Worm (Caenorhabditis elegans) whole organism, early embryonic: ENCODE data around the gene ctps-1.

Experiments used
- B0310.2 ChIP-seq: sonication (generic microtip); optimal IDR thresholded peaks from 2 replicates; lab custom pipeline; 2016; ENCODE audit warnings: mild to moderate bottlenecking, missing genetic modification characterization, missing compliant biosample characterization
- F13C5.2 ChIP-seq: sonication (generic microtip); optimal IDR thresholded peaks from 2 replicates; lab custom pipeline; 2017; ENCODE audit warnings: mild to moderate bottlenecking, missing genetic modification characterization, inconsistent platforms, missing compliant biosample characterization
- aly-1 ChIP-seq: sonication (generic microtip); optimal IDR thresholded peaks from 2 replicates; lab custom pipeline; 2016; ENCODE audit warnings: missing genetic modification characterization, missing compliant biosample characterization
- ama-1 ChIP-seq: fragments of 150-350 bp; optimal IDR thresholded peaks from 2 replicates; lab custom pipeline; 2014
- ceh-13 ChIP-seq: fragments of 200-800 bp; sonication (Bioruptor generic); optimal IDR thresholded peaks from 2 replicates; lab custom pipeline; 2018; ENCODE audit warnings: mild to moderate bottlenecking, missing genetic modification characterization, missing compliant biosample characterization
- ceh-36 ChIP-seq: sonication (generic microtip); optimal IDR thresholded peaks from 2 replicates; lab custom pipeline; 2016; ENCODE audit warnings: missing genetic modification characterization, inconsistent platforms, missing compliant biosample characterization
- ets-7 ChIP-seq: sonication (generic microtip); optimal IDR thresholded peaks from 2 replicates; lab custom pipeline; 2016; ENCODE audit warnings: missing genotype, missing genetic modification characterization, missing compliant biosample characterization
- flt-1 ChIP-seq: fragments of 200-800 bp; sonication (Bioruptor generic); IDR thresholded peaks from 2 replicates; pipeline ENCODE4 v1.3.6; 2022; ENCODE audit warnings: missing genetic modification characterization, missing compliant biosample characterization
- hmbx-1 ChIP-seq: sonication (generic microtip); optimal IDR thresholded peaks from 2 replicates; lab custom pipeline; 2016; ENCODE audit warnings: mild to moderate bottlenecking, missing genetic modification characterization, missing compliant biosample characterization
- hmg-4 ChIP-seq: fragments of 200-800 bp; sonication (Bioruptor generic); optimal IDR thresholded peaks from 2 replicates; lab custom pipeline; 2018; ENCODE audit warnings: mild to moderate bottlenecking, missing genetic modification characterization, missing compliant biosample characterization
- hnd-1 ChIP-seq: sonication (generic microtip); optimal IDR thresholded peaks from 2 replicates; lab custom pipeline; 2016; ENCODE audit warnings: missing genetic modification characterization, missing compliant biosample characterization
- pes-1 ChIP-seq: fragments of 200-800 bp; sonication (Bioruptor generic); IDR thresholded peaks from 2 replicates; pipeline ENCODE4 v1.3.6; 2022; ENCODE audit warnings: missing genetic modification reagents, missing genetic modification characterization, missing compliant biosample characterization
- scrt-1 ChIP-seq: fragments of 200-800 bp; sonication (Bioruptor generic); IDR thresholded peaks from 2 replicates; pipeline ENCODE4 v1.3.6; 2022; ENCODE audit warnings: missing genetic modification characterization, missing compliant biosample characterization
- sea-1 ChIP-seq: fragments of 200-800 bp; sonication (Bioruptor generic); conservative IDR thresholded peaks from 2 replicates; pipeline ENCODE4 v1.3.6; 2022; ENCODE audit warnings: missing genetic modification characterization, missing compliant biosample characterization
- tbx-11 ChIP-seq: fragments of 200-800 bp; sonication (Bioruptor generic); IDR thresholded peaks from 2 replicates; pipeline ENCODE4 v1.3.6; 2022; ENCODE audit warnings: missing genetic modification characterization, missing compliant biosample characterization
- tbx-37 ChIP-seq: fragments of 200-800 bp; sonication (Bioruptor generic); conservative IDR thresholded peaks from 2 replicates; pipeline ENCODE4 v1.3.6; 2022; ENCODE audit warnings: missing genetic modification reagents, missing genetic modification characterization, missing compliant biosample characterization
- tra-4 ChIP-seq: sonication (generic microtip); optimal IDR thresholded peaks from 2 replicates; lab custom pipeline; 2017; ENCODE audit warnings: missing genetic modification characterization, missing compliant biosample characterization

Gene ctps-1

DNA sequence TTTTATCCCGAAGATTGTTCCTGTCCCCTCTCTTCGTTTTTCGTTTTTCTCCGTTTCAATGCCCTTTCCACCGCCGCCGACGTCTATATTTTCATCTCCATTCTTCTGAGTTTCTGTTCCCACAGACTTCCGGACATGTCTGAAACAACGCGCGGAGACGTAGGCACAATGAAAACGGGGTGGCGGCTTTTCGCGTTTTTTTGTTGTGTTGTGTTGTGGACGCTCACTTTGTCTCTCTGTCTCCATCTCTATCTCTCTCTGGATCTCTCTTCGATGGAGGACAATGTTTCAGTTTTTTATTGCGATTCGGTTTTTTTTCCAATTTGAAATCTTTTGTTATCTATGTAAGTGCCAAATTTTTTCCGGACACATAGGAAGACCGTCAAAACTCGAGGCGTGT, 34.7 kb upstream of the ctps-1 start:
- TF ChIP-seq B0310.2 (tag; lab: Kevin White, UChicago) = no peak
- TF ChIP-seq scrt-1 = no peak
- no peak for TF ChIP-seq ets-7 (tag; lab: Kevin White, UChicago)

DNA sequence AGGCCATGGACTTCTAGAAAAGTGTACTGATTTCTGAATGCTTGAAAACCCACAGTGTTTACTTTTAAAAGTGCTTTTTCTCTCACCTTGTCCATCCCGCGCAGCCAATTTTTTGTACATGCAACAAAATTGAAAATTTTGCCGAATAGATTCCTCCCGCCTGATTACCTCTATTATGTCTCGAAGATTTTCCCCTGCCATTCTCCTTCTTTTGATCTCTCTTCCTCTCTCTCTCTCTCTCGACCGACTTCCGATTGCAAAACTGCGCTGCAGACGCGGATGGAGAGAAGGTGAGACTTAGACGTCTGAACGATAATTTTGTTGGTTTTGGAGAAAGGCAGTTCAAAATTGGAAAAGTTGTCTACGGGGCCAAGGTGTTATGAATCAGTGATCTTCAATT, 20.2 kb upstream of the ctps-1 start:
- TF ChIP-seq tbx-37 (GFP tag; lab: Robert Waterston, UW) (no peak), F13C5.2 (tag; lab: Kevin White, UChicago) (no peak), B0310.2 (tag; lab: Kevin White, UChicago) (no peak), aly-1 (tag; lab: Kevin White, UChicago) (no peak), sea-1 (GFP tag; lab: Robert Waterston, UW) (no peak), hmbx-1 (tag; lab: Kevin White, UChicago) (no peak), ets-7 (tag; lab: Kevin White, UChicago) (no peak)

DNA sequence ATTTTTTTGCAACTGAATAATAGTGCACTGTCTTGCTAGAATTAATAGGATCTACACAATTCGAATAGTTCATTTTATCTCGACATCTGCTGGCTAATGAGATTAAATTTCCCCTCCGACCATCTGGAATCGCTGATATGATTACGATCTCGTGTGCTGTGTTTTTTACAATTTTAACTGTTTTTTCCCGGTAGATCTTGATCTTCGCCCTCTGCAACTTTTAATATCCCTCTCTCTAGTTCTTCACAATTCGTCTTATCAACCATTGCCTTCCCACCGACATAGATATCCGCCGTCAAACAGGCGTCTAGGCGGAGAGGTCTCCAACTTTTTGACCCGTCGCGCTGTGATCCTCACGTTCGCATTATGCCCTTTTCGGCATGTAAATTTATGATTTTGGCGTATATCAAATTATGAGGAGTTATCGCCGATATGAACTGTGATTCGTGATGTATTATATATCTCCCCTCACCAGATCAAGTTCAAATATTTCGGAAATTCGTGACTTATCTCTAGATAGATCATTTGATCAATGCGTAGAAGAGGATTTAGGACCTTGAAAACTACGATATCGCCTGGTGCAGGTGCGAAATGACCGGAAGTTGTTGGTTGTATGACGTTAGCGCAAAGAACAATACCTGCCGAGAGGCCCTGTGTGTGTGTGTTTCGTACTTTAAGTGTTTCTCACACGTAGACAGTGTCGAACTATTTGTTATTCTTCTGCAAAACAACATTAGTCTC, 16.0 kb upstream of the ctps-1 start:
- TF ChIP-seq B0310.2 (tag; lab: Kevin White, UChicago) (no peak), ama-1 (lab: Kevin White, UChicago) (no peak)

DNA sequence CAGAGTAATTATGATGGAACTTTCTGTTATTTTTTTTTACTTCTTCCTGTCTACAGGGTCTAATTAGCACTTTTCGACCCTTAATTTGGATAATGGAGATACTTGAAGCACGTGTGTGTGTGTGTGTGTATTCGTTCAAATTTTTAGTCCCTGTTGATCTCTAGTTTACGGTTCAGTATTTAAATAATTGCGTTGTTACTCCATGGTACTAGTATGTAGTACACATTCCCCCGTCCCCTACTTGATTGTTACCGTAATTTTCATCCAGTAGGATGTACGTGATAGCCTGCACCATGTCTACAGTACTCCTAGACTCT, 15.4 kb upstream of the ctps-1 start:
- TF ChIP-seq hmg-4 (GFP tag; lab: Kevin White, UChicago) = no peak
- TF ChIP-seq scrt-1 = no peak
- no peak for TF ChIP-seq hmbx-1 (tag; lab: Kevin White, UChicago)
- no peak for TF ChIP-seq aly-1 (tag; lab: Kevin White, UChicago)
- TF ChIP-seq ceh-13 = no peak
- TF ChIP-seq tra-4 (tag; lab: Kevin White, UChicago) = no peak
- TF ChIP-seq tbx-37 (GFP tag; lab: Robert Waterston, UW) = no peak
- no peak for TF ChIP-seq B0310.2 (tag; lab: Kevin White, UChicago)
- no peak for TF ChIP-seq tbx-11
- no peak for TF ChIP-seq flt-1 (GFP tag; lab: Robert Waterston, UW)
- no peak for TF ChIP-seq hnd-1
- TF ChIP-seq ceh-36 (tag; lab: Kevin White, UChicago) = no peak
- no peak for TF ChIP-seq ama-1 (lab: Kevin White, UChicago)
- no peak for TF ChIP-seq sea-1 (GFP tag; lab: Robert Waterston, UW)
- no peak for TF ChIP-seq ets-7 (tag; lab: Kevin White, UChicago)

DNA sequence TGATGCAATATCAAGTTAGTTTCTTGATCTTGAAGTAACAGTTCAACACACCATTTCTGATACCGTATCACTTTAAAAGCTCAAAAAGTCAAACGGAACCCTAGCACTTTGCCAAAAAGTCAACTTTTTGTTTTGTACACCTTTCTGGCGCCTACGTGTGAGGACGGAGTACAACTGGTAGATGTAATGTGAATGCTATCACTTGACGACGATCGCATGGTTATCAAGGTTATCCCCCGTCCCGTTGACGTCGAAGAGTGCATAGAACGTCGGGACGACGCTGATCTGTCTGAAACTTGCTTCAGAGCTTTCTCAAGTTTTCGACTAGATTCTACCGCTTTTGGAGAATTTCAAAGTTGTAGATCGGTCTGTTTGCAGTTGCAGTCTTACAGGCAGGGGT, 14.7 kb upstream of the ctps-1 start:
- no peak for TF ChIP-seq sea-1 (GFP tag; lab: Robert Waterston, UW)
- no peak for TF ChIP-seq tbx-11
- no peak for TF ChIP-seq scrt-1
- TF ChIP-seq ceh-13 = no peak
- TF ChIP-seq aly-1 (tag; lab: Kevin White, UChicago) = no peak
- no peak for TF ChIP-seq B0310.2 (tag; lab: Kevin White, UChicago)

DNA sequence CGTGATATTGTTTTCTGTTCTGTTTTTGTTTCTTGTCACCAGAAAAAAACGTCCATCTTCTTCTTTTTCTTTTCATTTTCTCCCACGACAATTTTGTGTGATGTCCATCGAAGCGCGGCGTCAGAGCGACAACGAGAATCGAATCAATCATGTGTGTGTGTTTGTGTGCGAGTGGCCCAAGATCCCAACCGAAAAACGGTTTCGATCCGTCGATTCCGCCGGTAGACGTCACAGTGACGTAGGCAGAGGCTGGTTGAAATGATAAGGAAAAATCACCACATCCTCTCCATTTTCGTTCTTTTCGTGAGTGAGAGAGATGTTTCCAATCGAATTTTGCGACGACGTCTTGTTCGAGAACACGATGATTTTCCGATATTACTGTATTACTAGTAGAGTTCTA, 14.1 kb upstream of the ctps-1 start:
- no peak for TF ChIP-seq tbx-11
- TF ChIP-seq ama-1 (lab: Kevin White, UChicago) = no peak
- TF ChIP-seq scrt-1 = no peak
- no peak for TF ChIP-seq ceh-36 (tag; lab: Kevin White, UChicago)
- TF ChIP-seq pes-1 (GFP tag; lab: Robert Waterston, UW) = no peak
- TF ChIP-seq F13C5.2 (tag; lab: Kevin White, UChicago) = no peak
- no peak for TF ChIP-seq hmg-4 (GFP tag; lab: Kevin White, UChicago)
- no peak for TF ChIP-seq sea-1 (GFP tag; lab: Robert Waterston, UW)

DNA sequence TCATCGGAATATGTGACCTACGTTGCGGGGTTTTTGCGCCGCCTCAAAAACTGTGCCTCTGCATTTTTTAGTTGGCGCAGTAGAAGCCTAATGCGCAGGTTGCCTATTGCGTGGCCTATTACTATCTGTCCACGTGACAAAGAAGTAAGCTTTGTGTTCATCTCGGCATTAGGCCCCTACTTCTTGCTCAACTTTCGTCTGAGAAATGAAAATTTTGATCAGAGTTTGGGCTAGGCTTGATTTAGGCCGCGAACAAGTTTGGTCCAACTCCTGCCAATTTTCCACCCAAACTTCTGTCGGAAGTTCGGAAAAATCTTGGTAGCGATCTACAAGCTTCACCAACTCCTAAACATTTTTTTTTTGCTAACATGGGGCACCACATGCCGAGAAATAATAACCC, 12.7 kb upstream of the ctps-1 start:
- TF ChIP-seq scrt-1 = no peak
- TF ChIP-seq F13C5.2 (tag; lab: Kevin White, UChicago) = no peak
- TF ChIP-seq tbx-11 = no peak
- no peak for TF ChIP-seq flt-1 (GFP tag; lab: Robert Waterston, UW)
- TF ChIP-seq B0310.2 (tag; lab: Kevin White, UChicago) = no peak
- TF ChIP-seq sea-1 (GFP tag; lab: Robert Waterston, UW) = no peak
- TF ChIP-seq hmg-4 (GFP tag; lab: Kevin White, UChicago) = no peak
- no peak for TF ChIP-seq tra-4 (tag; lab: Kevin White, UChicago)
- no peak for TF ChIP-seq tbx-37 (GFP tag; lab: Robert Waterston, UW)
- TF ChIP-seq ets-7 (tag; lab: Kevin White, UChicago) = no peak
- no peak for TF ChIP-seq hmbx-1 (tag; lab: Kevin White, UChicago)

DNA sequence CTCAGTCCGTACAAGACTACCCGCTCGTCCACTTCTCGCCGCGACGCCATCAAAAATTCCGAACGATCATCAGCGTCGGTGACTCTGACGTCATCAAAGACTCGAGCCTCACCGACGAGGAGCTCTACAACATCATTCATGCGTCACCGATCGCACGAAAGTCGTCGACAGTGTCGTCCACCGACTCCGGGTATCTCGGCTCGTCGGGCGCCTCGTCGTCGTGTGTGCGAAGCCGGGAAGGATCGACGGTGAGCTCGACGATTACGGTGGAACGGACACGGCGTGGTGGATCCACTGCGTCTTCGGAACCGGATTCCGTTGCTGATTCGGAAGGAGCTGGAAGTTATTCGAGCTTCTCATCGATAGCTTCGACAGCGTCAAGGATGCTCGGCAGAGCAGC, 9.9 kb upstream of the ctps-1 start:
- no peak for TF ChIP-seq ama-1 (lab: Kevin White, UChicago)
- TF ChIP-seq ceh-13 = no peak
- TF ChIP-seq scrt-1 = no peak
- no peak for TF ChIP-seq ceh-36 (tag; lab: Kevin White, UChicago)
- no peak for TF ChIP-seq hmbx-1 (tag; lab: Kevin White, UChicago)

DNA sequence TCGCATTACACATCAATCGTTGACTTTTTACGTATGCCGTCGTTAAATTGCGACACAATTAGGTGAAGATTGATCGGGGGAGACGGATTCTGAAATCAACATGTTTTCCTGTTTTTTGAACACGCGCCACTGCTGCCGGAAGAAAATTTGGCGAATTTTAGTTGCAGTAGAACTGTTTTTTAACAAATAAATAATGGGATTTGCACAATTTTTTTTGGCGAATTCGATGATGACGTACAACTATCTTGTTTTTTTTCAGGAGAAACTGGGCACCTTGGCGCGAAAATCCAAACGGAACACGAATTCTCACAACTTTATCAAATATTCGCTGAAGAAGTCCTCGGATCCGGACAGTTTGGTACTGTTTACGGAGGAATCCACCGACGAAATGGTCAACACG, 8.7 kb upstream of the ctps-1 start:
- no peak for TF ChIP-seq tbx-37 (GFP tag; lab: Robert Waterston, UW)
- TF ChIP-seq ceh-13 = no peak
- no peak for TF ChIP-seq ceh-36 (tag; lab: Kevin White, UChicago)
- TF ChIP-seq sea-1 (GFP tag; lab: Robert Waterston, UW) = no peak
- no peak for TF ChIP-seq F13C5.2 (tag; lab: Kevin White, UChicago)
- TF ChIP-seq tra-4 (tag; lab: Kevin White, UChicago) = no peak
- TF ChIP-seq scrt-1 = no peak
- no peak for TF ChIP-seq hnd-1
- no peak for TF ChIP-seq ets-7 (tag; lab: Kevin White, UChicago)
- no peak for TF ChIP-seq aly-1 (tag; lab: Kevin White, UChicago)
- TF ChIP-seq hmbx-1 (tag; lab: Kevin White, UChicago) = no peak
- TF ChIP-seq B0310.2 (tag; lab: Kevin White, UChicago) = no peak
- TF ChIP-seq ama-1 (lab: Kevin White, UChicago) = no peak
- no peak for TF ChIP-seq tbx-11
- no peak for TF ChIP-seq pes-1 (GFP tag; lab: Robert Waterston, UW)
- TF ChIP-seq flt-1 (GFP tag; lab: Robert Waterston, UW) = no peak
- TF ChIP-seq hmg-4 (GFP tag; lab: Kevin White, UChicago) = no peak
